Worm (Caenorhabditis elegans) whole organism, young adult: Measurements from ENCODE around the gene ZK507.1.

ENCODE experiments used
- F22D6.2 ChIP-seq: sonication (generic microtip); optimal IDR thresholded peaks from 2 replicates; lab custom pipeline; 2016; ENCODE audit warnings: mild to moderate bottlenecking, missing genetic modification characterization, missing compliant biosample characterization
- Y67H2A.10 ChIP-seq: fragments of 200-800 bp; sonication (Bioruptor generic); conservative IDR thresholded peaks from 2 replicates; pipeline ENCODE4 v1.3.6; 2022; ENCODE audit warnings: missing genetic modification reagents, missing genetic modification characterization, missing compliant biosample characterization
- ccch-3 ChIP-seq: fragments of 200-800 bp; sonication (Bioruptor generic); optimal IDR thresholded peaks from 2 replicates; lab custom pipeline; 2018; ENCODE audit warnings: mild to moderate bottlenecking, missing genetic modification characterization, missing compliant biosample characterization

DNA sequence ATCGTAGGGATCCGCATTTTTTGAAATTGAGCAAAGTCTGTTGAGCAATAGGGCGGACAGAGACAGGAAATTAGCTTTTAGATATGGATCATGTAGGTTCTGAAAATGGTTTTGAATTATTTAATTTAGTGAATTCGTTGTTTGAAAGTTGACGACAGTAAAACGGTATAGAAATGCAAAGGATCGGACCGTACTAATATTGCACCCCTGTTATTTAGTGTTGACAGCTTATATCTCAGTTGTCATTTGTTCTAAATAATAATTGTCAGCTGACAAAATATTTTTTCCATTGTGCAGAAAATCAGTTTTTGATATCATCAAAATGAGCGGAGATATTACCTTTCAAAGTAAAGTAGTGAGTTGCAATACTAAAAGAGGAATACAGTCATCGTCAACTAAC, 29.7 kb downstream of the ZK507.1 start, which contains the start of gene lin-12:
- TF ChIP-seq ccch-3 (GFP tag; lab: Kevin White, UChicago) (no peak), F22D6.2 (tag; lab: Kevin White, UChicago) (no peak), Y67H2A.10 (GFP tag; lab: Robert Waterston, UW) (no peak)
